Fruit fly (Drosophila melanogaster) whole organism, adult: ENCODE results near the gene Hap40.

Experiments
- CG11617 ChIP-seq: fragments of 200-800 bp; sonication (Bioruptor generic); optimal IDR thresholded peaks from 2 replicates; lab custom pipeline; 2017; ENCODE audit warnings: mild to moderate bottlenecking, missing biosample characterization, missing genetic modification reagents, missing genetic modification characterization
- CG12768 ChIP-seq: fragments of 200-800 bp; sonication (Bioruptor generic); optimal IDR thresholded peaks from 2 replicates; lab custom pipeline; 2017; ENCODE audit warnings: missing biosample characterization, missing genetic modification characterization, mild to moderate bottlenecking, moderate library complexity, missing genetic modification reagents
- CG33017 ChIP-seq: fragments of 200-800 bp; sonication (Bioruptor generic); optimal IDR thresholded peaks from 2 replicates; lab custom pipeline; 2018; ENCODE audit warnings: missing biosample characterization, mild to moderate bottlenecking, missing genetic modification characterization, moderate library complexity
- CG7101 ChIP-seq: fragments of 200-800 bp; sonication (Bioruptor generic); optimal IDR thresholded peaks from 2 replicates; lab custom pipeline; 2018; ENCODE audit warnings: missing biosample characterization, mild to moderate bottlenecking, missing genetic modification characterization, moderate library complexity
- Clk ChIP-seq: fragments of 200-800 bp; sonication (Bioruptor generic); optimal IDR thresholded peaks from 2 replicates; lab custom pipeline; 2017; ENCODE audit warnings: missing biosample characterization, missing genetic modification characterization
- Crg-1 ChIP-seq: fragments of 200-800 bp; sonication (Bioruptor generic); optimal IDR thresholded peaks from 2 replicates; lab custom pipeline; 2016; ENCODE audit warnings: missing biosample characterization, missing genetic modification characterization
- Mnt ChIP-seq: fragments of 200-800 bp; sonication (Bioruptor generic); optimal IDR thresholded peaks from 2 replicates; lab custom pipeline; 2016; ENCODE audit warnings: missing biosample characterization, mild to moderate bottlenecking, missing genetic modification characterization
- cic ChIP-seq: fragments of 200-800 bp; sonication (Bioruptor generic); optimal IDR thresholded peaks from 2 replicates; lab custom pipeline; 2017; ENCODE audit warnings: missing biosample characterization, mild to moderate bottlenecking, missing genetic modification characterization, moderate library complexity
- cnc ChIP-seq, 2 experiments: fragments of >200 bp; optimal IDR thresholded peaks; 2 replicates each; lab custom pipeline; 2017
- kay ChIP-seq: fragments of 200-800 bp; sonication (Bioruptor generic); peaks from one replicate; lab custom pipeline; 2016; ENCODE audit warnings: missing biosample characterization, missing genetic modification characterization, borderline replicate concordance
- ovo ChIP-seq: fragments of 200-800 bp; sonication (Bioruptor generic); optimal IDR thresholded peaks from 2 replicates; lab custom pipeline; 2016; ENCODE audit warnings: missing biosample characterization, missing genetic modification characterization
- pad ChIP-seq: fragments of 200-800 bp; sonication (Bioruptor generic); optimal IDR thresholded peaks from 3 replicates; lab custom pipeline; 2017; ENCODE audit warnings: missing biosample characterization, missing genetic modification characterization, mild to moderate bottlenecking, moderate library complexity, missing genetic modification reagents
- tj ChIP-seq: fragments of 200-800 bp; sonication (Bioruptor generic); optimal IDR thresholded peaks from 3 replicates; lab custom pipeline; 2017; ENCODE audit warnings: missing biosample characterization, mild to moderate bottlenecking, missing genetic modification characterization, moderate library complexity
- toe ChIP-seq: fragments of 200-800 bp; sonication (Bioruptor generic); optimal IDR thresholded peaks from 2 replicates; lab custom pipeline; 2016; ENCODE audit warnings: missing biosample characterization, missing genetic modification characterization

DNA sequence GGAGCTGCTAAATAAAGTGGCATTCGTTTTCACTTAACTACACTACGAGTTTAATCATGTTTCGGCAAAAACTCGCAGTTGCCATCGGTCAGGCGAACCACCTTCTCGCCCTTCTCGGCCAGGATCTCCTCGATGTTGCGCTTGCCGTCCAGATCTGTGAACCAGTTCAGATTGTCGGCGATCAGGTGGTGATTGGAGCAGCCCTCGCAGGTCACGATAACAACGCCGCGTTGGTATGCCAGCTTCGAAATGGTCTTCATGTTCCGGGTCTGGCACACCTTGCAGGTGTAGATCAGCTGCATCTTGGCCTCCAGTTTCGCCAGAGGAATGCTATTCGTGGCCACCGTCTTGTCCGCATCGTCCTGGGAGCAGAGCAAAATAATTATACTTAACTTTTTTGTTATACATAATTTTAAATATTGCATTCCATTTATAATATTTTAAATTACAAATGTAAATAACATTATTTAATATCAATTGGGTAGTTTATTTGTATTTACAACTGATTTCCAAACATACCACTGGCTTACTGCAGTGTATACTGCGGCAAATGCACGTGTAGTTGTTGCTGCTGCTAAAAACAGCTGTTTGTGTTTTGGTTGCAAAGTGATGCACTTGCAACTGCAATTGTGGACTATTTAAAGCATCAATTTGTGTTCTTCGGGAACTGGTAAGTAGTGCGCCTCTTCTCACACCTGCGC lies 29.4 kb downstream of the Hap40 start:
- TF ChIP-seq ovo = no peak
- peak; percentile 42 for TF ChIP-seq CG7101 (tag; lab: Kevin White, UChicago)
- TF ChIP-seq Clk (GFP tag; lab: Kevin White, UChicago) = no peak
- TF ChIP-seq cnc (optimal IDR thresholded peaks at IDR 0.05; lab: Kevin White, UChicago) = no peak
- no peak for TF ChIP-seq CG33017 (tag; lab: Kevin White, UChicago)
- peak; percentile 73 for TF ChIP-seq Mnt (GFP tag; lab: Kevin White, UChicago)
- TF ChIP-seq Crg-1 (GFP tag; lab: Kevin White, UChicago) = no peak
- TF ChIP-seq toe (GFP tag; lab: Kevin White, UChicago) = no peak
- TF ChIP-seq cic (GFP tag; lab: Kevin White, UChicago) = no peak
- TF ChIP-seq pad = no peak
- no peak for TF ChIP-seq tj (GFP tag; lab: Kevin White, UChicago)
- TF ChIP-seq kay (GFP tag; lab: Kevin White, UChicago) = no peak
- no peak for TF ChIP-seq CG11617 (GFP tag; lab: Kevin White, UChicago)
- TF ChIP-seq CG12768 (GFP tag; lab: Kevin White, UChicago) = no peak
